Fruit fly (Drosophila melanogaster): ENCODE measurements around the gene unc-13-4A.

Gene unc-13-4A

dm6 chr3L:7349311-7349710 is 36.6 kb upstream of the unc-13-4A start (continued):
- TF ChIP-seq Eip74EF (GFP tag; optimal IDR thresholded peaks at IDR 0.05) (no peak), CG6765 (GFP tag; optimal IDR thresholded peaks at IDR 0.05) (no peak), CG15514 (GFP tag; optimal IDR thresholded peaks at IDR 0.05) (peak; percentile 19), dimm (GFP tag; IDR thresholded peaks at IDR 0.05) (no peak), Fer1 (GFP tag; optimal IDR thresholded peaks at IDR 0.05) (peak; percentile 7), repo (GFP tag; optimal IDR thresholded peaks at IDR 0.05) (no peak), BEAF-32 (GFP tag; optimal IDR thresholded peaks at IDR 0.05) (no peak), dpn (GFP tag; optimal IDR thresholded peaks at IDR 0.05) (no peak), Ada2b (GFP tag; IDR thresholded peaks at IDR 0.05) (no peak), corto (GFP tag; optimal IDR thresholded peaks at IDR 0.05) (no peak), CG3726 (GFP tag; IDR thresholded peaks at IDR 0.05) (no peak), CG30020 (tag; optimal IDR thresholded peaks at IDR 0.05) (no peak), so (GFP tag; IDR thresholded peaks at IDR 0.05) (no peak), sug (tag; optimal IDR thresholded peaks at IDR 0.05) (peak; percentile 13), CG12769 (tag; optimal IDR thresholded peaks at IDR 0.05) (peak; percentile 27), HmgZ (tag; optimal IDR thresholded peaks at IDR 0.05) (no peak), tio (GFP tag; optimal IDR thresholded peaks at IDR 0.05) (no peak), CG2678 (tag; optimal IDR thresholded peaks at IDR 0.05) (peak; percentile 22), CG1233 (GFP tag; optimal IDR thresholded peaks at IDR 0.05) (peak; percentile 18)

DNA sequence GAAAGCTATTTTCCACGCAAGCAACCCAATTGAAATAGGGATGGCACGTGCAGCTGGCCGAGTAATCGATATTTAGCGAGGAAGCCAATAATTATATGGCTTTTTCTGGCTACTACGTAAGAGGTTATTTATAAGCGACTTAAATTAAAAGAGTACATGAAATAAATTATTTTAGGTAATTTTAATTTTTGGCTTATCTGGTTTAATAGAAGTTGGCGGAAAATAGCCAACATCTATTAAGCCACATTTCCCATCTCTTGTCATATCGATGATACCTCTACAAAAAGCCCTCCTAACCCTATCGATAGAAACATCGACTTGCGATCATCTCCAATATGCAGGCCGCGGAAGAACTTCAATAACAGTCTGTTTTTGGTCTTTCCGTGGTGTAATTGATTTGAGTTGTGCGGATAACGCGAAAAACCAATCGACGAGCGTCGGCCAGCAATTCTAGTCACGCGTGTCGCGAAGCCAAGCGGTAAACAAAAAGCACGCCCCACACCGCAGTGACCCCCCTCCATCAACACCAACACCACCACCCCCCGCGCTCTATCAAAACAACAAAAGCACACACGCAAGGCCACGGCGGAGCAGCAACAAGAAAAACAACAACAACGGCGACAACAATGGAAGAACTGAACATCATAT is 35.4 kb upstream of the unc-13-4A start, which contains the start of the genes Srp19 and qm:
Srp19 (minus strand) TSS at position 51 of the 648 bp plus-strand sequence.
qm (plus strand) TSS at position 330 of the 648 bp plus-strand sequence.
- TF ChIP-seq CG10654 (GFP tag; optimal IDR thresholded peaks at IDR 0.05) (peak; percentile 15), zfh1 (GFP tag; IDR thresholded peaks at IDR 0.05) (peak; percentile 58; the same call in 2 of the 3 replicates), CG14710 (tag; optimal IDR thresholded peaks at IDR 0.05) (peak; percentile 60), az2 (GFP tag; optimal IDR thresholded peaks at IDR 0.05) (peak; percentile 47), CG32772 (GFP tag; IDR thresholded peaks at IDR 0.05) (peak; percentile 58), CG15601 (tag; optimal IDR thresholded peaks at IDR 0.05) (peak; percentile 46), CG1529 (GFP tag; optimal IDR thresholded peaks at IDR 0.05) (no peak), Opbp (GFP tag; IDR thresholded peaks at IDR 0.05; ENCODE audit: partially characterized antibody) (peak; percentile 50; the same call in 2 of the 3 replicates), CG4820 (GFP tag; optimal IDR thresholded peaks at IDR 0.05) (peak; percentile 6), vfl (GFP tag; optimal IDR thresholded peaks at IDR 0.05) (peak; percentile 54), pros (GFP tag; optimal IDR thresholded peaks at IDR 0.05) (peak; percentile 26), CG4617 (GFP tag; optimal IDR thresholded peaks at IDR 0.05; ENCODE audit: borderline replicate concordance) (peak; percentile 19), CG14667 (GFP tag; IDR thresholded peaks at IDR 0.05) (peak; percentile 30; the same call in 1 of the 2 replicates), CG12942 (GFP tag; optimal IDR thresholded peaks at IDR 0.05) (peak; percentile 19), MTF-1 (GFP tag; optimal IDR thresholded peaks at IDR 0.05; ENCODE audit: borderline replicate concordance) (no peak), Xrp1 (GFP tag; IDR thresholded peaks at IDR 0.05) (peak; percentile 44; the same call in 1 of the 2 replicates), CG7839 (tag; optimal IDR thresholded peaks at IDR 0.05) (peak; percentile 51), E2f2 (GFP tag; IDR thresholded peaks at IDR 0.05) (peak; percentile 40), CG30403 (GFP tag; optimal IDR thresholded peaks at IDR 0.05) (peak; percentile 84), lola (GFP tag; optimal IDR thresholded peaks at IDR 0.05) (peak in 1 of 3 experiments; percentile 13), Hmr (GFP tag; optimal IDR thresholded peaks at IDR 0.05) (peak; percentile 62), Dbx (GFP tag; IDR thresholded peaks at IDR 0.05) (peak; percentile 52; the same call in 2 of the 3 replicates), CG7987 (GFP tag; optimal IDR thresholded peaks at IDR 0.05) (peak; percentile 1), CG11456 (GFP tag; IDR thresholded peaks at IDR 0.05) (0 out of 3 replicates have a peak, but pooled peaks have one; percentile 41), schlank (tag; optimal IDR thresholded peaks at IDR 0.05) (no peak), CG9932 (GFP tag; IDR thresholded peaks at IDR 0.05) (peak; percentile 78), dpn (GFP tag; optimal IDR thresholded peaks at IDR 0.05) (peak; percentile 56 to 65), CG15269 (tag; optimal IDR thresholded peaks at IDR 0.05) (peak; percentile 15), CG32532 (GFP tag; IDR thresholded peaks at IDR 0.05) (peak; percentile 50), CG34376 (GFP tag; optimal IDR thresholded peaks at IDR 0.05) (peak; percentile 41)
